Fruit fly (Drosophila melanogaster): ENCODE results near the gene gdrd.
A peak's percentile ranks its signal among the peaks of the same experiment; 100 is the strongest.

gdrd gene

dm6 chr3L:14652554-14652953 is 38.6 kb upstream of the gdrd start (continued):
- TF ChIP-seq lola (GFP tag; optimal IDR thresholded peaks at IDR 0.05) (peak in 1 of 3 experiments; percentile 94), cato (GFP tag; optimal IDR thresholded peaks at IDR 0.05; ENCODE audit: borderline replicate concordance) (peak; percentile 8), Hr3 (GFP tag; optimal IDR thresholded peaks at IDR 0.05) (peak; percentile 79), Sry-δ (GFP tag; optimal IDR thresholded peaks at IDR 0.05) (peak; percentile 8), tap (tag; optimal IDR thresholded peaks at IDR 0.05) (peak; percentile 80), maf-S (GFP tag; optimal IDR thresholded peaks at IDR 0.05) (peak; percentile 29), ftz-f1 (GFP tag; optimal IDR thresholded peaks at IDR 0.05) (no peak), CG32532 (GFP tag; IDR thresholded peaks at IDR 0.05) (no peak), luna (GFP tag; optimal IDR thresholded peaks at IDR 0.05) (no peak), Bteb2 (GFP tag; optimal IDR thresholded peaks at IDR 0.05) (peak; percentile 31), CG11723 (GFP tag; optimal IDR thresholded peaks at IDR 0.05) (peak; percentile 67), ATbp (GFP tag; optimal IDR thresholded peaks at IDR 0.05) (peak; percentile 64), CG7987 (GFP tag; optimal IDR thresholded peaks at IDR 0.05) (no peak), Vsx1 (GFP tag; optimal IDR thresholded peaks at IDR 0.05) (peak; percentile 32), exex (tag; optimal IDR thresholded peaks at IDR 0.05) (no peak), CG8089 (GFP tag; optimal IDR thresholded peaks at IDR 0.05) (peak; percentile 54), CG17359 (tag; optimal IDR thresholded peaks at IDR 0.05) (peak; percentile 81), CG5180 (GFP tag; optimal IDR thresholded peaks at IDR 0.05) (peak; percentile 8), CG6813 (GFP tag; optimal IDR thresholded peaks at IDR 0.05) (peak; percentile 69), Scr (GFP tag; IDR thresholded peaks at IDR 0.05; ENCODE audit: partially characterized antibody) (no peak), zen (tag; optimal IDR thresholded peaks at IDR 0.05) (peak; percentile 73), CG7271 (tag; optimal IDR thresholded peaks at IDR 0.05) (peak; percentile 35), H15 (GFP tag; IDR thresholded peaks at IDR 0.05) (peak; percentile 50; the same call in 1 of the 3 replicates), dati (GFP tag; IDR thresholded peaks at IDR 0.05) (peak; percentile 67), sisA (GFP tag; IDR thresholded peaks at IDR 0.05) (peak; percentile 82), MBD-R2 (GFP tag; IDR thresholded peaks at IDR 0.05) (0 out of 2 replicates have a peak, but pooled peaks have one; percentile 16), Xbp1 (GFP tag; optimal IDR thresholded peaks at IDR 0.05) (peak; percentile 82), al (GFP tag; IDR thresholded peaks at IDR 0.05) (no peak; the same call in 1 of the 2 replicates), Atf-2 (GFP tag; optimal IDR thresholded peaks at IDR 0.05) (peak; percentile 73), eyg (GFP tag; optimal IDR thresholded peaks at IDR 0.05) (no peak), ab (GFP tag; optimal IDR thresholded peaks at IDR 0.05) (peak; percentile 20), Fer2 (tag; optimal IDR thresholded peaks at IDR 0.05) (no peak), aop (GFP tag; IDR thresholded peaks at IDR 0.05) (no peak), slou (GFP tag; optimal IDR thresholded peaks at IDR 0.05) (no peak), Nf-YA (GFP tag; IDR thresholded peaks at IDR 0.05) (no peak), Dref (GFP tag; IDR thresholded peaks at IDR 0.05) (no peak), Sry-β (GFP tag; optimal IDR thresholded peaks at IDR 0.05) (peak; percentile 26), CG2120 (GFP tag; optimal IDR thresholded peaks at IDR 0.05) (peak; percentile 6), Dp (GFP tag; optimal IDR thresholded peaks at IDR 0.05) (no peak), CG14050 (GFP tag; IDR thresholded peaks at IDR 0.05) (peak; percentile 13; the same call in 1 of the 3 replicates), CG3995 (GFP tag; optimal IDR thresholded peaks at IDR 0.05) (no peak), Sin3A (optimal IDR thresholded peaks at IDR 0.05) (no peak), Ada2b (GFP tag; IDR thresholded peaks at IDR 0.05) (peak; percentile 68), crp (GFP tag; optimal IDR thresholded peaks at IDR 0.05) (peak in 1 of 2 experiments; percentile 1), Max (GFP tag; optimal IDR thresholded peaks at IDR 0.05) (peak; percentile 67), mam (GFP tag; optimal IDR thresholded peaks at IDR 0.05) (peak; percentile 56), Hmr (GFP tag; optimal IDR thresholded peaks at IDR 0.05) (peak; percentile 41), Usf (GFP tag; optimal IDR thresholded peaks at IDR 0.05) (peak; percentile 30), CG11093 (GFP tag; IDR thresholded peaks at IDR 0.05) (peak; percentile 66; the same call in 2 of the 3 replicates), pita (GFP tag; optimal IDR thresholded peaks at IDR 0.05) (no peak), CG7928 (GFP tag; optimal IDR thresholded peaks at IDR 0.05) (no peak)
